Worm (Caenorhabditis elegans) whole organism, L1 larva: ENCODE data around the gene sri-40.
"Not testable (repeated sequence)": the region's sequence is repeated elsewhere in the genome, so short reads cannot be mapped to it uniquely, and the experiment has no call there.

Experiments
- C04F5.9 ChIP-seq: sonication (generic microtip); optimal IDR thresholded peaks from 2 replicates; lab custom pipeline; 2016; ENCODE audit warnings: missing genetic modification characterization, missing compliant biosample characterization
- C16A3.4 ChIP-seq: fragments of 150-350 bp; optimal IDR thresholded peaks from 2 replicates; lab custom pipeline; 2014; ENCODE audit warnings: missing biosample characterization, missing genetic modification characterization
- C34B4.2 ChIP-seq: sonication (generic microtip); optimal IDR thresholded peaks from 2 replicates; lab custom pipeline; 2017; ENCODE audit warnings: mild to moderate bottlenecking, missing genetic modification characterization, missing compliant biosample characterization
- F16B12.6 ChIP-seq: fragments of 150-350 bp; optimal IDR thresholded peaks from 2 replicates; lab custom pipeline; 2014; ENCODE audit warnings: missing biosample characterization, missing genetic modification characterization
- Y116A8C.19 ChIP-seq: sonication (generic microtip); optimal IDR thresholded peaks from 2 replicates; lab custom pipeline; 2016; ENCODE audit warnings: missing compliant biosample characterization, missing genetic modification characterization, borderline replicate concordance
- aha-1 ChIP-seq: fragments of 150-350 bp; optimal IDR thresholded peaks from 2 replicates; lab custom pipeline; 2014; ENCODE audit warnings: missing biosample characterization, missing genetic modification characterization
- alr-1 ChIP-seq: fragments of 200-800 bp; sonication (Bioruptor generic); optimal IDR thresholded peaks from 2 replicates; lab custom pipeline; 2018; ENCODE audit warnings: borderline replicate concordance, mild to moderate bottlenecking, missing genetic modification characterization, missing compliant biosample characterization
- aly-2 ChIP-seq: fragments of 150-350 bp; optimal IDR thresholded peaks from 2 replicates; lab custom pipeline; 2014; ENCODE audit warnings: missing biosample characterization, missing genetic modification characterization
- ama-1 ChIP-seq: fragments of 150-350 bp; optimal IDR thresholded peaks from 2 replicates; lab custom pipeline; 2014
- blmp-1 ChIP-seq: fragments of 150-350 bp; optimal IDR thresholded peaks from 2 replicates; lab custom pipeline; 2014; ENCODE audit warnings: missing biosample characterization, missing genetic modification characterization
- ceh-63 ChIP-seq: fragments of 200-800 bp; sonication (Bioruptor generic); optimal IDR thresholded peaks from 2 replicates; lab custom pipeline; 2018; ENCODE audit warnings: mild to moderate bottlenecking, missing genetic modification characterization, missing compliant biosample characterization
- ceh-82 ChIP-seq, 3 experiments: fragments of 150-350 bp in 1 of 3; sonication (generic microtip) in 2 of 3; optimal IDR thresholded peaks; 2 replicates each; lab custom pipeline; 2014 to 2017; ENCODE audit warnings: missing biosample characterization in 3 of 3, missing genetic modification characterization in 3 of 3
- ceh-88 ChIP-seq: fragments of 200-800 bp; sonication (Bioruptor generic); IDR thresholded peaks from 2 replicates; pipeline ENCODE4 v1.3.6; 2022; ENCODE audit warnings: missing genetic modification characterization, missing compliant biosample characterization
- ceh-90 ChIP-seq: sonication (generic microtip); optimal IDR thresholded peaks from 2 replicates; lab custom pipeline; 2016; ENCODE audit warnings: missing genetic modification characterization, missing compliant biosample characterization
- ces-1 ChIP-seq: fragments of 150-350 bp; optimal IDR thresholded peaks from 2 replicates; lab custom pipeline; 2014; ENCODE audit warnings: missing biosample characterization, missing genetic modification reagents, missing genetic modification characterization
- efl-1 ChIP-seq, 4 experiments: fragments of 150-350 bp; optimal IDR thresholded peaks in 3 of 4; peaks in 1 of 4; 1 replicate in 1 of 4; 2 replicates in 3 of 4; lab custom pipeline; 2014; ENCODE audit warnings: missing biosample characterization in 2 of 4, missing genetic modification characterization in 2 of 4, missing genetic modification reagents in 2 of 4
- efl-3 ChIP-seq: fragments of 200-800 bp; sonication (Bioruptor generic); optimal IDR thresholded peaks from 2 replicates; lab custom pipeline; 2018; ENCODE audit warnings: mild to moderate bottlenecking, missing genetic modification characterization, missing compliant biosample characterization
- egl-13 ChIP-seq: sonication (generic microtip); optimal IDR thresholded peaks from 2 replicates; lab custom pipeline; 2016; ENCODE audit warnings: missing genotype, missing genetic modification reagents, missing genetic modification characterization, missing compliant biosample characterization
- ets-5 ChIP-seq: fragments of 200-800 bp; sonication (Bioruptor generic); IDR thresholded peaks from 2 replicates; pipeline ENCODE4 v1.3.6; 2022; ENCODE audit warnings: missing genetic modification characterization, missing compliant biosample characterization
- fkh-8 ChIP-seq: sonication (generic microtip); optimal IDR thresholded peaks from 2 replicates; lab custom pipeline; 2016; ENCODE audit warnings: mild to moderate bottlenecking, missing genetic modification characterization, missing compliant biosample characterization
- fos-1 ChIP-seq: fragments of 150-350 bp; optimal IDR thresholded peaks from 2 replicates; lab custom pipeline; 2014; ENCODE audit warnings: missing biosample characterization, missing genetic modification characterization
- grh-1 ChIP-seq: fragments of 200-800 bp; sonication (Bioruptor generic); IDR thresholded peaks from 2 replicates; pipeline ENCODE4 v1.3.6; 2022; ENCODE audit warnings: missing genetic modification reagents, missing genetic modification characterization, missing compliant biosample characterization
- hlh-17 ChIP-seq: fragments of 200-800 bp; sonication (Bioruptor generic); optimal IDR thresholded peaks from 2 replicates; lab custom pipeline; 2018; ENCODE audit warnings: missing genetic modification characterization, mild to moderate bottlenecking, missing compliant biosample characterization, moderate library complexity, borderline replicate concordance
- hlh-4 ChIP-seq: sonication (generic microtip); optimal IDR thresholded peaks from 2 replicates; lab custom pipeline; 2016; ENCODE audit warnings: mild to moderate bottlenecking, missing genetic modification characterization, missing compliant biosample characterization
- hpl-2 ChIP-seq: fragments of 150-350 bp; optimal IDR thresholded peaks from 2 replicates; lab custom pipeline; 2014; ENCODE audit warnings: missing biosample characterization, missing genetic modification reagents, missing genetic modification characterization
- irx-1 ChIP-seq: sonication (generic microtip); optimal IDR thresholded peaks from 2 replicates; lab custom pipeline; 2016; ENCODE audit warnings: missing genetic modification characterization, missing compliant biosample characterization
- isw-1 ChIP-seq: fragments of 200-800 bp; sonication (Bioruptor generic); IDR thresholded peaks from 2 replicates; pipeline ENCODE4 v1.3.6; 2022; ENCODE audit warnings: missing genetic modification characterization, missing compliant biosample characterization
- jun-1 ChIP-seq: fragments of 150-350 bp; optimal IDR thresholded peaks from 2 replicates; lab custom pipeline; 2014; ENCODE audit warnings: missing biosample characterization, missing genetic modification reagents, missing genetic modification characterization
- lin-13 ChIP-seq: fragments of 150-350 bp; optimal IDR thresholded peaks from 2 replicates; lab custom pipeline; 2014; ENCODE audit warnings: missing biosample characterization, missing genetic modification reagents, missing genetic modification characterization
- lin-39 ChIP-seq: fragments of 150-350 bp; optimal IDR thresholded peaks from 2 replicates; lab custom pipeline; 2014; ENCODE audit warnings: missing biosample characterization, missing genetic modification reagents, missing genetic modification characterization
- lir-3 ChIP-seq: sonication (generic microtip); optimal IDR thresholded peaks from 2 replicates; lab custom pipeline; 2016; ENCODE audit warnings: mild to moderate bottlenecking, missing genetic modification characterization, moderate library complexity, missing compliant biosample characterization; ENCODE audit not compliant: poor library complexity
- lsy-2 ChIP-seq, 2 experiments: fragments of 150-350 bp; optimal IDR thresholded peaks; 2 replicates each; lab custom pipeline; 2014; ENCODE audit warnings: missing biosample characterization in 2 of 2, missing genetic modification characterization in 2 of 2
- nhr-11 ChIP-seq: fragments of 150-350 bp; optimal IDR thresholded peaks from 2 replicates; lab custom pipeline; 2014; ENCODE audit warnings: missing biosample characterization, missing genetic modification characterization
- nhr-237 ChIP-seq: fragments of 150-350 bp; optimal IDR thresholded peaks from 2 replicates; lab custom pipeline; 2014; ENCODE audit warnings: missing biosample characterization, missing genetic modification characterization
- nhr-47 ChIP-seq: sonication (generic microtip); optimal IDR thresholded peaks from 2 replicates; lab custom pipeline; 2016; ENCODE audit warnings: mild to moderate bottlenecking, missing genetic modification characterization, moderate library complexity, missing compliant biosample characterization
- nhr-77 ChIP-seq: fragments of 150-350 bp; optimal IDR thresholded peaks from 2 replicates; lab custom pipeline; 2014; ENCODE audit warnings: missing biosample characterization, missing genetic modification characterization
- pax-3 ChIP-seq: fragments of 200-800 bp; sonication (Bioruptor generic); optimal IDR thresholded peaks from 2 replicates; lab custom pipeline; 2018; ENCODE audit warnings: mild to moderate bottlenecking, missing genetic modification characterization, moderate library complexity, missing compliant biosample characterization
- pqm-1 ChIP-seq: sonication (generic microtip); optimal IDR thresholded peaks from 3 replicates; lab custom pipeline; 2017; ENCODE audit warnings: missing biosample characterization, missing genetic modification characterization
- skn-1 ChIP-seq: fragments of 150-350 bp; optimal IDR thresholded peaks from 2 replicates; lab custom pipeline; 2014; ENCODE audit warnings: missing biosample characterization, missing genetic modification characterization
- sup-37 ChIP-seq: fragments of 200-800 bp; sonication (Bioruptor generic); optimal IDR thresholded peaks from 2 replicates; lab custom pipeline; 2018; ENCODE audit warnings: mild to moderate bottlenecking, missing genetic modification characterization, missing compliant biosample characterization
- tlp-1 ChIP-seq: fragments of 150-350 bp; optimal IDR thresholded peaks from 2 replicates; lab custom pipeline; 2014; ENCODE audit warnings: missing biosample characterization, missing genetic modification characterization
- unc-130 ChIP-seq: fragments of 150-350 bp; optimal IDR thresholded peaks from 2 replicates; lab custom pipeline; 2017; ENCODE audit warnings: missing biosample characterization, missing genetic modification characterization, inconsistent platforms
- ztf-11 ChIP-seq, 2 experiments: sonication (generic microtip); optimal IDR thresholded peaks; 2 replicates each; lab custom pipeline; 2016 to 2017; ENCODE audit warnings: missing genetic modification characterization in 2 of 2, missing biosample characterization in 1 of 2, missing compliant biosample characterization in 1 of 2
- ztf-4 ChIP-seq: fragments of 150-350 bp; optimal IDR thresholded peaks from 2 replicates; lab custom pipeline; 2014; ENCODE audit warnings: missing biosample characterization, missing genetic modification characterization

Gene sri-40

ce11 chrII:3137804-3138203, 40.0 kb upstream of the sri-40 start, which contains the start of gene sri-54:
TSS of gene sri-54 (minus strand) at chrII:3137904.
- TF ChIP-seq ces-1 (GFP tag; lab: Kevin White, UChicago) (no peak), nhr-11 (tag; lab: Kevin White, UChicago) (no peak), egl-13 (tag; lab: Kevin White, UChicago) (no peak), ceh-82 (tag; optimal IDR thresholded peaks at IDR 0.05; lab: Kevin White, UChicago) (no peak), F16B12.6 (tag; lab: Kevin White, UChicago) (no peak), lin-13 (GFP tag; lab: Kevin White, UChicago) (no peak), pqm-1 (tag; lab: Kevin White, UChicago) (no peak), isw-1 (GFP tag; lab: Robert Waterston, UW) (no peak), grh-1 (GFP tag; lab: Robert Waterston, UW) (no peak), alr-1 (tag; lab: Kevin White, UChicago) (no peak), aha-1 (tag; lab: Kevin White, UChicago) (no peak), ztf-11 (tag; optimal IDR thresholded peaks at IDR 0.05; lab: Kevin White, UChicago) (no peak)

ce11 chrII:3142855-3143254, 34.9 kb upstream of the sri-40 start, which contains the start of gene sri-42:
TSS of gene sri-42 (minus strand) at chrII:3142955.
- TF ChIP-seq pax-3; nhr-237 (tag; lab: Kevin White, UChicago); irx-1: not testable (repeated sequence)

ce11 chrII:3144552-3144951, 33.2 kb upstream of the sri-40 start, which contains the start of gene sri-43:
TSS of gene sri-43 (minus strand) at chrII:3144652.
- TF ChIP-seq hlh-17 (GFP tag; lab: Kevin White, UChicago); alr-1 (tag; lab: Kevin White, UChicago); skn-1: not testable (repeated sequence)
- TF ChIP-seq, all 84 proteins: peak for 0; not testable (repeated sequence) for 84

ce11 chrII:3145842-3146241, 31.9 kb upstream of the sri-40 start, which contains the start of gene T10D4.15:
TSS of gene T10D4.15 (plus strand) at chrII:3146142.
- no peak for TF ChIP-seq C34B4.2 (tag; lab: Kevin White, UChicago)
- no peak for TF ChIP-seq efl-3
- TF ChIP-seq fos-1 (tag; lab: Kevin White, UChicago): no peak
- no peak for TF ChIP-seq ets-5 (GFP tag; lab: Robert Waterston, UW)
- TF ChIP-seq pqm-1 (tag; lab: Kevin White, UChicago): no peak
- TF ChIP-seq unc-130: no peak
- TF ChIP-seq C16A3.4: no peak
- TF ChIP-seq ceh-88 (GFP tag; lab: Robert Waterston, UW): no peak
- TF ChIP-seq blmp-1 (tag; lab: Kevin White, UChicago): no peak
- TF ChIP-seq ceh-90: no peak
- TF ChIP-seq lin-39 (tag; lab: Kevin White, UChicago): no peak
- no peak for TF ChIP-seq ceh-63 (GFP tag; lab: Kevin White, UChicago)
- no peak for TF ChIP-seq nhr-47
- TF ChIP-seq hlh-4 (tag; lab: Kevin White, UChicago): no peak
- no peak for TF ChIP-seq sup-37 (GFP tag; lab: Kevin White, UChicago)
- no peak for TF ChIP-seq ces-1 (GFP tag; lab: Kevin White, UChicago)
- no peak for TF ChIP-seq nhr-77 (tag; lab: Kevin White, UChicago)
- TF ChIP-seq Y116A8C.19 (tag; lab: Kevin White, UChicago): no peak

ce11 chrII:3148404-3148803, 29.4 kb upstream of the sri-40 start:
- no peak for TF ChIP-seq ztf-4 (tag; lab: Kevin White, UChicago)
- no peak for TF ChIP-seq egl-13 (tag; lab: Kevin White, UChicago)
- no peak for TF ChIP-seq efl-1 (optimal IDR thresholded peaks at IDR 0.05; lab: Kevin White, UChicago)
- no peak for TF ChIP-seq efl-1 (GFP tag; optimal IDR thresholded peaks at IDR 0.05 in 1 of 2; lab: Kevin White, UChicago)
- no peak for TF ChIP-seq tlp-1 (tag; lab: Kevin White, UChicago)
- no peak for TF ChIP-seq fkh-8 (tag; lab: Kevin White, UChicago)
- TF ChIP-seq aly-2 (tag; lab: Kevin White, UChicago): no peak
- no peak for TF ChIP-seq ama-1 (lab: Kevin White, UChicago)
- TF ChIP-seq C04F5.9: no peak
- no peak for TF ChIP-seq lsy-2 (tag; optimal IDR thresholded peaks at IDR 0.05; lab: Kevin White, UChicago)
- no peak for TF ChIP-seq ztf-11 (tag; optimal IDR thresholded peaks at IDR 0.05; lab: Kevin White, UChicago)
- TF ChIP-seq jun-1 (tag; lab: Kevin White, UChicago): no peak
- no peak for TF ChIP-seq lir-3 (tag; lab: Kevin White, UChicago)
- no peak for TF ChIP-seq ets-5 (GFP tag; lab: Robert Waterston, UW)
- TF ChIP-seq alr-1 (tag; lab: Kevin White, UChicago): no peak
- TF ChIP-seq hpl-2 (GFP tag; lab: Kevin White, UChicago): no peak
- TF ChIP-seq, all 84 proteins: peak for 0
